Worm (Caenorhabditis elegans) whole organism, early embryonic: Measurements from ENCODE around the gene pus-1.

ENCODE experiments used
- B0310.2 ChIP-seq: sonication (generic microtip); optimal IDR thresholded peaks from 2 replicates; lab custom pipeline; 2016; ENCODE audit warnings: mild to moderate bottlenecking, missing genetic modification characterization, missing compliant biosample characterization
- ama-1 ChIP-seq: fragments of 150-350 bp; optimal IDR thresholded peaks from 2 replicates; lab custom pipeline; 2014
- ceh-13 ChIP-seq: fragments of 200-800 bp; sonication (Bioruptor generic); optimal IDR thresholded peaks from 2 replicates; lab custom pipeline; 2018; ENCODE audit warnings: mild to moderate bottlenecking, missing genetic modification characterization, missing compliant biosample characterization
- flt-1 ChIP-seq: fragments of 200-800 bp; sonication (Bioruptor generic); IDR thresholded peaks from 2 replicates; pipeline ENCODE4 v1.3.6; 2022; ENCODE audit warnings: missing genetic modification characterization, missing compliant biosample characterization
- tbx-37 ChIP-seq: fragments of 200-800 bp; sonication (Bioruptor generic); conservative IDR thresholded peaks from 2 replicates; pipeline ENCODE4 v1.3.6; 2022; ENCODE audit warnings: missing genetic modification reagents, missing genetic modification characterization, missing compliant biosample characterization
- tra-4 ChIP-seq: sonication (generic microtip); optimal IDR thresholded peaks from 2 replicates; lab custom pipeline; 2017; ENCODE audit warnings: missing genetic modification characterization, missing compliant biosample characterization

- TF ChIP-seq ama-1 (lab: Kevin White, UChicago) (no peak), tra-4 (tag; lab: Kevin White, UChicago) (no peak), B0310.2 (no peak), tbx-37 (GFP tag; lab: Robert Waterston, UW) (no peak), ceh-13 (GFP tag; lab: Kevin White, UChicago) (no peak), flt-1 (GFP tag; lab: Robert Waterston, UW) (no peak)
Observed at ce11 chrV:16832865-16833264, 38.1 kb upstream of the pus-1 start, which contains the start of gene phy-3.
